Worm (Caenorhabditis elegans) whole organism, L4/young adult: ENCODE results near the gene bath-36.
A peak's percentile ranks its signal among the peaks of the same experiment; 100 is the strongest.

Experiments used
- W03F9.2 ChIP-seq: fragments of 150-350 bp; optimal IDR thresholded peaks from 2 replicates; lab custom pipeline; 2014; ENCODE audit warnings: missing biosample characterization, missing genetic modification characterization
- him-1 ChIP-seq: sonication (generic microtip); optimal IDR thresholded peaks from 2 replicates; lab custom pipeline; 2016; ENCODE audit warnings: missing genotype, missing genetic modification reagents, missing genetic modification characterization, missing compliant biosample characterization

DNA sequence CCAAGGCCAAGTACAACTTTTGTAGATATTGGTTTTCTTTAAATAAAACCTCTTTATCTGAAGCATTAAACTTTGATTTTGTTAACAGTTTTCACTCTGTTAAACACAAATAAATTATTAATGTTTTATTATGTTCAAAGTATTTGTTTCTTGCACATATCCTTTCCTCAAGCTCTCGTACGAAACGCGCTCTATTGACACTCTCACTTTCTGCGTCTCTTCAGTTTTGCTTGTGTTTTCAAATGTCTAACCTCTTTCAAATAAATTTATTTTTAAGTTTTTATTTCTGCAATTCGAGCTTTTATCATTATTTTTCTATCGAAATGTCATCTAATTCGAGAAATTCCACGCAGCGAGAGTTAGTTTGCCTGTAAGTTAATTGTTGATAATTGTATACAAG, 43.9 kb upstream of the bath-36 start, which contains the start of gene K08F9.4:
- TF ChIP-seq W03F9.2 (tag; lab: Kevin White, UChicago) = peak; percentile 64
- TF ChIP-seq him-1 (tag; lab: Kevin White, UChicago) = no peak
